Fruit fly (Drosophila melanogaster) whole organism, embryonic: Measurements from ENCODE around the gene Drs.

Experiments used
- Asciz ChIP-seq: fragments of 200-800 bp; sonication (Bioruptor generic); optimal IDR thresholded peaks from 2 replicates; lab custom pipeline; 2017; ENCODE audit warnings: missing biosample characterization, mild to moderate bottlenecking, missing genetic modification characterization, missing genetic modification reagents
- Awh ChIP-seq: fragments of 200-800 bp; sonication (Bioruptor generic); IDR thresholded peaks from 2 replicates; pipeline ENCODE4, ENCODE4 v1.3.6; 2022; ENCODE audit warnings: missing biosample characterization, missing genetic modification characterization
- Bteb2 ChIP-seq: fragments of 200-800 bp; sonication (Bioruptor generic); optimal IDR thresholded peaks from 2 replicates; lab custom pipeline; 2016; ENCODE audit warnings: missing biosample characterization, missing genetic modification characterization
- CG1024 ChIP-seq: fragments of 200-800 bp; sonication (Bioruptor generic); IDR thresholded peaks from 2 replicates; pipeline ENCODE4 v1.3.6; 2022; ENCODE audit warnings: missing biosample characterization, missing genetic modification characterization
- CG11093 ChIP-seq: fragments of 200-800 bp; sonication (Bioruptor generic); IDR thresholded peaks from 3 replicates; pipeline ENCODE4 v1.3.6; 2022; ENCODE audit warnings: missing biosample characterization, missing genetic modification characterization
- CG11695 ChIP-seq: fragments of 200-800 bp; sonication (Bioruptor generic); IDR thresholded peaks from 3 replicates; pipeline ENCODE4 v1.3.6; 2022; ENCODE audit warnings: missing biosample characterization, missing genetic modification characterization
- CG12071 ChIP-seq: fragments of 200-800 bp; sonication (Bioruptor generic); optimal IDR thresholded peaks from 3 replicates; lab custom pipeline; 2018; ENCODE audit warnings: missing biosample characterization, mild to moderate bottlenecking, missing genetic modification characterization
- CG12219 ChIP-seq: fragments of 200-800 bp; sonication (Bioruptor generic); optimal IDR thresholded peaks from 3 replicates; lab custom pipeline; 2018; ENCODE audit warnings: missing biosample characterization, mild to moderate bottlenecking, missing genetic modification characterization
- CG12391 ChIP-seq: fragments of 200-800 bp; sonication (Bioruptor generic); optimal IDR thresholded peaks from 3 replicates; lab custom pipeline; 2018; ENCODE audit warnings: missing biosample characterization, mild to moderate bottlenecking, missing genetic modification characterization, moderate library complexity
- CG13287 ChIP-seq: fragments of 200-800 bp; sonication (Bioruptor generic); IDR thresholded peaks from 2 replicates; pipeline ENCODE4 v1.3.6; 2022; ENCODE audit warnings: missing biosample characterization, missing genetic modification characterization; ENCODE audit not compliant: partially characterized antibody
- CG14050 ChIP-seq: fragments of 200-800 bp; sonication (Bioruptor generic); IDR thresholded peaks from 3 replicates; pipeline ENCODE4 v1.3.6; 2022; ENCODE audit warnings: missing biosample characterization, missing genetic modification characterization
- CG15601 ChIP-seq: fragments of 200-800 bp; sonication (Bioruptor generic); optimal IDR thresholded peaks from 3 replicates; lab custom pipeline; 2019; ENCODE audit warnings: missing biosample characterization, mild to moderate bottlenecking, missing genetic modification characterization, moderate library complexity
- CG17385 ChIP-seq: fragments of 200-800 bp; sonication (Bioruptor generic); optimal IDR thresholded peaks from 3 replicates; lab custom pipeline; 2018; ENCODE audit warnings: missing biosample characterization, mild to moderate bottlenecking, missing genetic modification characterization
- CG17829 ChIP-seq: fragments of 200-800 bp; optimal IDR thresholded peaks from 2 replicates; lab custom pipeline; 2019; ENCODE audit warnings: missing biosample characterization, mild to moderate bottlenecking, missing genetic modification characterization, moderate library complexity
- CG18764 ChIP-seq: fragments of 200-800 bp; sonication (Bioruptor generic); optimal IDR thresholded peaks from 3 replicates; lab custom pipeline; 2016; ENCODE audit warnings: missing biosample characterization, missing genetic modification characterization
- CG30431 ChIP-seq: fragments of 200-800 bp; sonication (Bioruptor generic); optimal IDR thresholded peaks from 2 replicates; lab custom pipeline; 2017; ENCODE audit warnings: missing biosample characterization, missing genetic modification characterization
- CG4820 ChIP-seq: fragments of 200-800 bp; sonication (Bioruptor generic); optimal IDR thresholded peaks from 3 replicates; lab custom pipeline; 2016; ENCODE audit warnings: missing biosample characterization, missing genetic modification characterization
- CG6254 ChIP-seq: fragments of 200-800 bp; sonication (Bioruptor generic); optimal IDR thresholded peaks from 3 replicates; lab custom pipeline; 2017; ENCODE audit warnings: mild to moderate bottlenecking, missing biosample characterization, missing genetic modification reagents, missing genetic modification characterization
- CG6813 ChIP-seq: fragments of 200-800 bp; sonication (Bioruptor generic); optimal IDR thresholded peaks from 2 replicates; lab custom pipeline; 2017; ENCODE audit warnings: missing biosample characterization, missing genetic modification characterization, mild to moderate bottlenecking, moderate library complexity, missing genetic modification reagents
- CG9817 ChIP-seq: fragments of 200-800 bp; sonication (Bioruptor generic); optimal IDR thresholded peaks from 2 replicates; lab custom pipeline; 2018; ENCODE audit warnings: missing biosample characterization, mild to moderate bottlenecking, missing genetic modification characterization, moderate library complexity
- Dfd ChIP-seq, 2 experiments: fragments of >200 bp; optimal IDR thresholded peaks; 2 replicates each; lab custom pipeline; 2017; ENCODE audit warnings: missing biosample characterization in 2 of 2, missing genetic modification characterization in 2 of 2
- Dref ChIP-seq: fragments of 200-800 bp; sonication (Bioruptor generic); IDR thresholded peaks from 2 replicates; pipeline ENCODE4 v1.3.6; 2022; ENCODE audit warnings: missing biosample characterization, missing genetic modification characterization
- Drgx ChIP-seq: fragments of 200-800 bp; sonication (Bioruptor generic); IDR thresholded peaks from 2 replicates; pipeline ENCODE4 v1.3.6; 2022; ENCODE audit warnings: missing biosample characterization, missing genetic modification characterization
- MBD-R2 ChIP-seq: fragments of 200-800 bp; sonication (Bioruptor generic); IDR thresholded peaks from 2 replicates; pipeline ENCODE4 v1.3.6; 2022; ENCODE audit warnings: missing biosample characterization, missing genetic modification characterization
- Myb ChIP-seq: fragments of 200-800 bp; sonication (Bioruptor generic); optimal IDR thresholded peaks from 2 replicates; lab custom pipeline; 2016; ENCODE audit warnings: missing biosample characterization, missing genetic modification characterization
- Nf-YB ChIP-seq: fragments of 200-800 bp; sonication (Bioruptor generic); optimal IDR thresholded peaks from 3 replicates; lab custom pipeline; 2019; ENCODE audit warnings: missing biosample characterization, mild to moderate bottlenecking, missing genetic modification characterization, moderate library complexity
- ato ChIP-seq: fragments of 200-800 bp; sonication (Bioruptor generic); IDR thresholded peaks from 2 replicates; pipeline ENCODE4 v1.3.6; 2022; ENCODE audit warnings: missing biosample characterization, missing genetic modification characterization; ENCODE audit not compliant: partially characterized antibody
- bsh ChIP-seq, 2 experiments: fragments of 200-800 bp; sonication (Bioruptor generic); optimal IDR thresholded peaks; 2 replicates each; lab custom pipeline; 2017 to 2018; ENCODE audit warnings: mild to moderate bottlenecking in 2 of 2, missing biosample characterization in 2 of 2, missing genetic modification characterization in 2 of 2, moderate library complexity in 1 of 2
- chif ChIP-seq, 2 experiments: fragments of 200-800 bp; sonication (Bioruptor generic); optimal IDR thresholded peaks; 3 replicates each; lab custom pipeline; 2016; ENCODE audit warnings: missing biosample characterization in 2 of 2, missing genetic modification characterization in 2 of 2
- dmrt99B ChIP-seq: fragments of 200-800 bp; sonication (Bioruptor generic); optimal IDR thresholded peaks from 2 replicates; lab custom pipeline; 2018; ENCODE audit warnings: missing biosample characterization, mild to moderate bottlenecking, missing genetic modification characterization, moderate library complexity
- dysf ChIP-seq: fragments of 200-800 bp; sonication (Bioruptor generic); IDR thresholded peaks from 3 replicates; pipeline ENCODE4 v1.3.6; 2022; ENCODE audit warnings: missing biosample characterization, missing genetic modification characterization
- emc ChIP-seq: fragments of 200-800 bp; sonication (Bioruptor generic); optimal IDR thresholded peaks from 2 replicates; lab custom pipeline; 2016; ENCODE audit warnings: missing biosample characterization, missing genetic modification characterization
- gt ChIP-seq: fragments of 200-800 bp; sonication (Bioruptor generic); IDR thresholded peaks from 2 replicates; pipeline ENCODE4 v1.3.6; 2022; ENCODE audit warnings: missing biosample characterization, missing genetic modification characterization
- ind ChIP-seq: fragments of 200-800 bp; sonication (Bioruptor generic); optimal IDR thresholded peaks from 3 replicates; lab custom pipeline; 2016; ENCODE audit warnings: missing biosample characterization, missing genetic modification characterization
- jing ChIP-seq: fragments of 200-800 bp; sonication (Bioruptor generic); optimal IDR thresholded peaks from 2 replicates; lab custom pipeline; 2018; ENCODE audit warnings: missing biosample characterization, mild to moderate bottlenecking, missing genetic modification characterization
- knrl ChIP-seq: fragments of 200-800 bp; sonication (Bioruptor generic); IDR thresholded peaks from 3 replicates; pipeline ENCODE4 v1.3.6; 2022; ENCODE audit warnings: missing biosample characterization, missing genetic modification characterization; ENCODE audit not compliant: partially characterized antibody
- nerfin-1 ChIP-seq: fragments of 200-800 bp; sonication (Bioruptor generic); optimal IDR thresholded peaks from 3 replicates; lab custom pipeline; 2019; ENCODE audit warnings: missing biosample characterization, mild to moderate bottlenecking, missing genetic modification characterization, moderate library complexity
- pita ChIP-seq: fragments of 200-800 bp; sonication (Bioruptor generic); optimal IDR thresholded peaks from 2 replicates; lab custom pipeline; 2017; ENCODE audit warnings: missing biosample characterization, mild to moderate bottlenecking, missing genetic modification characterization
- prd ChIP-seq, 3 experiments: fragments of >200 bp in 2 of 3; fragments of 200-800 bp in 1 of 3; sonication (Bioruptor generic) in 1 of 3; optimal IDR thresholded peaks in 2 of 3; IDR thresholded peaks in 1 of 3; 2 replicates in 2 of 3; 3 replicates in 1 of 3; pipeline versions ENCODE4 v1.3.6 to Lab custom; 2017 to 2022; ENCODE audit warnings: missing biosample characterization in 1 of 3, missing genetic modification characterization in 1 of 3
- seq ChIP-seq: fragments of 200-800 bp; sonication (Bioruptor generic); IDR thresholded peaks from 2 replicates; pipeline ENCODE4 v1.3.6; 2022; ENCODE audit warnings: missing biosample characterization, missing genetic modification characterization
- sim ChIP-seq: fragments of 200-800 bp; sonication (Bioruptor generic); IDR thresholded peaks from 2 replicates; pipeline ENCODE4 v1.3.6; 2022; ENCODE audit warnings: missing biosample characterization, missing genetic modification characterization
- sisA ChIP-seq: fragments of 200-800 bp; sonication (Bioruptor generic); IDR thresholded peaks from 2 replicates; pipeline ENCODE4 v1.3.6; 2022; ENCODE audit warnings: missing biosample characterization, missing genetic modification characterization
- ssp ChIP-seq: fragments of 200-800 bp; sonication (Bioruptor generic); IDR thresholded peaks from 2 replicates; pipeline ENCODE4 v1.3.6; 2022; ENCODE audit warnings: missing biosample characterization, missing genetic modification characterization
- tin ChIP-seq: fragments of 200-800 bp; sonication (Bioruptor generic); optimal IDR thresholded peaks from 3 replicates; lab custom pipeline; 2016; ENCODE audit warnings: missing biosample characterization, missing genetic modification characterization
- ttk ChIP-seq: fragments of 200-800 bp; sonication (Bioruptor generic); IDR thresholded peaks from 2 replicates; pipeline ENCODE4 v2.1.2; 2022; ENCODE audit warnings: missing biosample characterization, missing genetic modification characterization
- unpg ChIP-seq: fragments of 200-800 bp; sonication (Bioruptor generic); optimal IDR thresholded peaks from 3 replicates; lab custom pipeline; 2018; ENCODE audit warnings: missing biosample characterization, mild to moderate bottlenecking, missing genetic modification characterization, moderate library complexity
- vvl ChIP-seq: fragments of 200-800 bp; sonication (Bioruptor generic); IDR thresholded peaks from 2 replicates; pipeline ENCODE4 v1.3.6; 2022; ENCODE audit warnings: missing biosample characterization, missing genetic modification characterization
- zfh1 ChIP-seq: fragments of 200-800 bp; sonication (Bioruptor generic); IDR thresholded peaks from 3 replicates; pipeline ENCODE4 v1.3.6; 2022; ENCODE audit warnings: missing biosample characterization, missing genetic modification characterization

The Drs gene

DNA sequence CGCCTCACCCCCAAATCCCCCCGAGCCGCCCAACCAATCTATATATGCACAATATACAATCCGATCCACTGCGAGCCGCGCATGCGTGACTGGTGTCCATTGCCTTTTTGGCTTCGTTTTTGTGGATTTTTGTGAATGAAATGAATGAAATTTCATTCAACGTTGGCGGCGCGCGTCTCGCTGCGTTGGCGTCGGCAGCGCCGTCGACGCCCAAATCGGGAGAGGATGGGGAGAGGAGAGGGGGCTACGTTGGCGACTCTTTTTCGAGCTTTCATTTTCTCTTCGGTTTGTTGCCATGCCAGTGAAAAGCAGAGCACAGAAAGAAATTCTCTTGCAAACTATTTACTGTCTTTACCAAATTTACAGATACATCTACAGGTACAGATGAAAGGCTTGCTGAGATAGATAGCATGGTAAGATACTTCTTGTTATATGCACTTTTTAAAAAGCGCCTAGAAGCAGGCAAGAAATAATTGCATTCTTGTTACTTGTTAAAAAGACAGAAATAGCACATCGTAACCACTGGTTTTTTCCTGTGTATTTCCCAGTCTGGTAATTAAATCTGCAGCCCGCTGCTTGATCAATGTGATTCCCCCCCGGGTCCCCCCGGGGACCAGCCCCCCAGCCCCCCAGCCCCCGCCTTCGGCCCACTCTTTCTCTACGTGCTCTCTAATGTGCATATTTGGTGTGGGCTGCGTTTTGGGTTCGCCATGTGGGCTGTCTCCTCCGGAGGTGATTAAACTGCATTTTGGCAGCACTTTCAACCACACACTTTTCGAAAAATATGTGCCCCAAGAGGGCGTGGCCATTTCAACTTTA, 11.1 kb downstream of the Drs start (continued):
- TF ChIP-seq MBD-R2 (no peak), CG18764 (peak; percentile 28), emc (GFP tag; lab: Kevin White, UChicago) (no peak), CG14050 (peak; percentile 23; the same call in 1 of the 3 replicates), CG30431 (GFP tag; lab: Kevin White, UChicago) (no peak), CG17385 (GFP tag; lab: Kevin White, UChicago) (peak; percentile 56), Dfd (GFP tag; optimal IDR thresholded peaks at IDR 0.05; lab: Kevin White, UChicago) (no peak), dysf (GFP tag; lab: Robert Waterston, UW) (peak; percentile 45; the same call in 1 of the 3 replicates), chif (GFP tag; optimal IDR thresholded peaks at IDR 0.05; lab: Kevin White, UChicago) (peak in 1 of 2 experiments; percentile 38), ind (peak; percentile 57), gt (GFP tag; lab: Robert Waterston, UW) (no peak), bsh (GFP tag; optimal IDR thresholded peaks at IDR 0.05; lab: Kevin White, UChicago) (peak in 1 of 2 experiments; percentile 65), Nf-YB (GFP tag; lab: Kevin White, UChicago) (peak; percentile 4), zfh1 (GFP tag; lab: Robert Waterston, UW) (peak; percentile 57; the same call in 2 of the 3 replicates), CG12071 (GFP tag; lab: Kevin White, UChicago) (peak; percentile 27), seq (GFP tag; lab: Robert Waterston, UW) (0 out of 2 replicates have a peak, but pooled peaks have one; percentile 18), knrl (GFP tag; lab: Robert Waterston, UW) (no peak), tin (GFP tag; lab: Kevin White, UChicago) (peak; percentile 43), jing (GFP tag; lab: Kevin White, UChicago) (peak; percentile 37), CG6254 (GFP tag; lab: Kevin White, UChicago) (peak; percentile 40), CG12391 (tag; lab: Kevin White, UChicago) (peak; percentile 53), Myb (GFP tag; lab: Kevin White, UChicago) (no peak), nerfin-1 (tag; lab: Kevin White, UChicago) (peak; percentile 55), Drgx (peak; percentile 76), CG6813 (peak; percentile 11), pita (no peak), ato (GFP tag; lab: Robert Waterston, UW) (no peak), ssp (GFP tag; lab: Robert Waterston, UW) (peak; percentile 57), CG13287 (no peak), CG4820 (GFP tag; lab: Kevin White, UChicago) (peak; percentile 30), Asciz (GFP tag; lab: Kevin White, UChicago) (peak; percentile 62), sim (GFP tag; lab: Robert Waterston, UW) (no peak; the same call in 1 of the 2 replicates), CG11093 (GFP tag; lab: Robert Waterston, UW) (0 out of 3 replicates have a peak, but pooled peaks have one; percentile 32), Dref (GFP tag; lab: Robert Waterston, UW) (no peak), prd (optimal IDR thresholded peaks at IDR 0.05; lab: Kevin White, UChicago) (no peak), prd (GFP tag; IDR thresholded peaks at IDR 0.05; lab: Robert Waterston, UW) (peak; percentile 57; the same call in 2 of the 3 replicates), dmrt99B (tag; lab: Kevin White, UChicago) (peak; percentile 83), vvl (GFP tag; lab: Robert Waterston, UW) (peak; percentile 54), CG12219 (GFP tag; lab: Kevin White, UChicago) (peak; percentile 12), unpg (GFP tag; lab: Kevin White, UChicago) (peak; percentile 39), CG1024 (GFP tag; lab: Robert Waterston, UW) (no peak), CG9817 (no peak), sisA (peak; percentile 59), Bteb2 (GFP tag; lab: Kevin White, UChicago) (no peak), CG11695 (GFP tag; lab: Robert Waterston, UW) (0 out of 3 replicates have a peak, but pooled peaks have one; percentile 30), CG15601 (peak; percentile 54), Awh (GFP tag; lab: Robert Waterston, UW) (0 out of 2 replicates have a peak, but pooled peaks have one; percentile 32), CG17829 (peak; percentile 47), ttk (GFP tag; lab: Robert Waterston, UW) (peak; percentile 50)
